Fruit fly (Drosophila melanogaster): ENCODE results near the gene Gmd.
A peak's percentile ranks its signal among the peaks of the same experiment; 100 is the strongest.

The Gmd gene

DNA sequence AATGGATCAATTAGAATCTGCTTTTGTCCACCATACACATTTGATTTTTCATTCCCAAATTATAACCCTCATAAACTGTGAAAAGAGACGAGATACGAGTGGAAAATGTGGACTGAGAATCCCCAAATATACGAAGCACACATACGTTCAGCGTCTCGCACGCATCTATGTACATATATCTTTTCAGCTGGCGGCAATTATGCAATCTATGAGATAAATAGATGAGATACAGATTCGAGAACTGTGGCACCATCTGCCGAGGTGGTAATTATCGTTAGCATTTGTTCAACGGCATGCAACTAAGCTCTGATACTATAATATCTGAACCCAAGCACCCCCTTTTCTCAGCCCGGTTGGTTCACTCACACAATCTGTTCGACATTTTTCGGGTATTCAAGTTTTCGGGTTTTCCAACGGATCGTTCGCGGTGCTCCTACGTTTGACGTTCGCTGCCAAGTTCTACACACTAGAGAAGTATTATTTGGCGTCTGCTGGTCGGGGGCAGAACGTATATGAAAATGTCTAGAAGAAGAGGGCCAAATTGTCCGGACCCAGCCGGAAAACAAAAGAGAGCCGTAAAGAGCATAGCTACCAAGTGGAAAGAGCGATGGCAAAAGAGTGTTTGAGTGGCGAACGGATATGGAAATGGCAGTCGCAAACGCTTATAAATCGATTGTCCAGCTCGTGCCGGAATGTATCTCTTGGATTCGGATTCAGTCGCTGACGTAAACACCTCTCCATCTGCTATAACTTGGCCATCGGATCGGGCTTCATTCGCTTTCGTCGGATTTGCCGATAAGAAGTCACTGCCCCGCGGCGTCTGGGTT lies 18.4 kb upstream of the Gmd start (continued):
- TF ChIP-seq schlank (tag; optimal IDR thresholded peaks at IDR 0.05): no peak
- TF ChIP-seq CG10543 (GFP tag; optimal IDR thresholded peaks at IDR 0.05): peak; percentile 33
- no peak for TF ChIP-seq NfI (GFP tag; optimal IDR thresholded peaks at IDR 0.05)
- TF ChIP-seq Usf (GFP tag; optimal IDR thresholded peaks at IDR 0.05): no peak
- TF ChIP-seq Abd-B (GFP tag; optimal IDR thresholded peaks at IDR 0.05): no peak
- no peak for TF ChIP-seq Side (GFP tag; optimal IDR thresholded peaks at IDR 0.05)
- no peak for TF ChIP-seq ash1 (GFP tag; optimal IDR thresholded peaks at IDR 0.05)
- TF ChIP-seq sc (optimal IDR thresholded peaks at IDR 0.05): no peak
- TF ChIP-seq sc (GFP tag; optimal IDR thresholded peaks at IDR 0.05): no peak
- TF ChIP-seq chif (GFP tag; optimal IDR thresholded peaks at IDR 0.05): no peak
- TF ChIP-seq Ets97D (GFP tag; optimal IDR thresholded peaks at IDR 0.05): no peak
- TF ChIP-seq CG3163 (GFP tag; optimal IDR thresholded peaks at IDR 0.05): peak; percentile 93
- TF ChIP-seq C15 (GFP tag; IDR thresholded peaks at IDR 0.05): no peak
- TF ChIP-seq CG33213 (GFP tag; optimal IDR thresholded peaks at IDR 0.05): no peak
- no peak for TF ChIP-seq CG14710 (tag; optimal IDR thresholded peaks at IDR 0.05)
- TF ChIP-seq CG16813 (GFP tag; IDR thresholded peaks at IDR 0.05; ENCODE audit: partially characterized antibody): no peak
- TF ChIP-seq E2f1 (GFP tag; IDR thresholded peaks at IDR 0.05): no peak
- no peak for TF ChIP-seq slbo (GFP tag; IDR thresholded peaks at IDR 0.05)
- TF ChIP-seq CHES-1-like (GFP tag; optimal IDR thresholded peaks at IDR 0.05): no peak
- no peak for TF ChIP-seq mld (GFP tag; IDR thresholded peaks at IDR 0.05; ENCODE audit: partially characterized antibody)
- peak; percentile 34 for TF ChIP-seq CG17385 (GFP tag; optimal IDR thresholded peaks at IDR 0.05)
- no peak for TF ChIP-seq cg (GFP tag; optimal IDR thresholded peaks at IDR 0.05)
- no peak; the same call in 1 of the 2 replicates for TF ChIP-seq hbn (GFP tag; IDR thresholded peaks at IDR 0.05; ENCODE audit: partially characterized antibody)
- TF ChIP-seq sd (tag; optimal IDR thresholded peaks at IDR 0.05): peak; percentile 86
- TF ChIP-seq CG7372 (GFP tag; IDR thresholded peaks at IDR 0.05): no peak
- no peak for TF ChIP-seq tgo (GFP tag; IDR thresholded peaks at IDR 0.05)
- TF ChIP-seq CG18764 (GFP tag; optimal IDR thresholded peaks at IDR 0.05): no peak
- TF ChIP-seq CG3281 (GFP tag; optimal IDR thresholded peaks at IDR 0.05): no peak
- TF ChIP-seq Scr (GFP tag; IDR thresholded peaks at IDR 0.05; ENCODE audit: partially characterized antibody): peak; percentile 22; the same call in 1 of the 2 replicates
- TF ChIP-seq Sry-δ (GFP tag; optimal IDR thresholded peaks at IDR 0.05): no peak
- no peak for TF ChIP-seq H15 (GFP tag; IDR thresholded peaks at IDR 0.05)
- TF ChIP-seq CG2875 (GFP tag; optimal IDR thresholded peaks at IDR 0.05): no peak
- peak; percentile 11 for TF ChIP-seq CG13296 (GFP tag; optimal IDR thresholded peaks at IDR 0.05)
- TF ChIP-seq danr (GFP tag; IDR thresholded peaks at IDR 0.05): no peak
- 0 out of 4 replicates have a peak, but pooled peaks have one; percentile 28 for TF ChIP-seq chinmo (GFP tag; IDR thresholded peaks at IDR 0.05; ENCODE audit: partially characterized antibody)
- no peak for TF ChIP-seq CG7963 (GFP tag; IDR thresholded peaks at IDR 0.05; ENCODE audit: partially characterized antibody)
- no peak for TF ChIP-seq pnt (GFP tag; optimal IDR thresholded peaks at IDR 0.05)
- no peak for TF ChIP-seq grn (GFP tag; optimal IDR thresholded peaks at IDR 0.05)
- no peak for TF ChIP-seq CG11456 (GFP tag; IDR thresholded peaks at IDR 0.05)
- TF ChIP-seq Deaf1 (tag; optimal IDR thresholded peaks at IDR 0.05): peak; percentile 71
- no peak for TF ChIP-seq CG12071 (GFP tag; optimal IDR thresholded peaks at IDR 0.05)
- TF ChIP-seq chm (GFP tag; IDR thresholded peaks at IDR 0.05): no peak; the same call in 1 of the 2 replicates
- peak; percentile 73 for TF ChIP-seq Med (GFP tag)
- peak; percentile 11; the same call in 1 of the 2 replicates for TF ChIP-seq CG32532 (GFP tag; IDR thresholded peaks at IDR 0.05)

All from whole organism, embryonic.